Fruit fly (Drosophila melanogaster) whole organism, prepupa: ENCODE results near the gene mio.

Experiments
- Blimp-1 ChIP-seq: fragments of 200-800 bp; sonication (Bioruptor generic); optimal IDR thresholded peaks from 3 replicates; lab custom pipeline; 2017; ENCODE audit warnings: missing biosample characterization, missing genetic modification characterization, mild to moderate bottlenecking, moderate library complexity, missing genetic modification reagents
- CG11294 ChIP-seq: fragments of 200-800 bp; sonication (Bioruptor generic); IDR thresholded peaks from 2 replicates; pipeline ENCODE4 v1.3.6; 2022; ENCODE audit warnings: missing biosample characterization, missing genetic modification characterization
- CG11762 ChIP-seq: fragments of 200-800 bp; sonication (Bioruptor generic); optimal IDR thresholded peaks from 3 replicates; lab custom pipeline; 2016; ENCODE audit warnings: missing biosample characterization, missing genetic modification characterization; ENCODE audit not compliant: insufficient read depth
- CG11902 ChIP-seq: fragments of 200-800 bp; sonication (Bioruptor generic); optimal IDR thresholded peaks from 3 replicates; lab custom pipeline; 2016; ENCODE audit warnings: missing biosample characterization, missing genetic modification characterization
- CG1621 ChIP-seq: fragments of 200-800 bp; sonication (Bioruptor generic); optimal IDR thresholded peaks from 3 replicates; lab custom pipeline; 2018; ENCODE audit warnings: missing biosample characterization, mild to moderate bottlenecking, missing genetic modification characterization
- CG16779 ChIP-seq: fragments of 200-800 bp; sonication (Bioruptor generic); optimal IDR thresholded peaks from 3 replicates; lab custom pipeline; 2017; ENCODE audit warnings: missing biosample characterization, mild to moderate bottlenecking, missing genetic modification characterization
- CG3032 ChIP-seq: fragments of 200-800 bp; optimal IDR thresholded peaks from 2 replicates; lab custom pipeline; 2019; ENCODE audit warnings: missing biosample characterization, mild to moderate bottlenecking, missing genetic modification characterization, moderate library complexity
- CG31627 ChIP-seq: fragments of 200-800 bp; sonication (Bioruptor generic); optimal IDR thresholded peaks from 3 replicates; lab custom pipeline; 2016; ENCODE audit warnings: missing biosample characterization, missing genetic modification characterization
- CG32006 ChIP-seq: fragments of 200-800 bp; sonication (Bioruptor generic); optimal IDR thresholded peaks from 3 replicates; lab custom pipeline; 2017; ENCODE audit warnings: missing biosample characterization, mild to moderate bottlenecking, missing genetic modification characterization
- CG34406 ChIP-seq: fragments of 200-800 bp; sonication (Bioruptor generic); optimal IDR thresholded peaks from 3 replicates; lab custom pipeline; 2016; ENCODE audit warnings: missing biosample characterization, missing genetic modification characterization
- CG3919 ChIP-seq: fragments of 200-800 bp; sonication (Bioruptor generic); optimal IDR thresholded peaks from 3 replicates; lab custom pipeline; 2016; ENCODE audit warnings: missing biosample characterization, missing genetic modification characterization
- CG4318 ChIP-seq: fragments of 200-800 bp; sonication (Bioruptor generic); optimal IDR thresholded peaks from 3 replicates; lab custom pipeline; 2017; ENCODE audit warnings: missing biosample characterization, mild to moderate bottlenecking, missing genetic modification characterization
- CG6163 ChIP-seq: fragments of 200-800 bp; sonication (Bioruptor generic); IDR thresholded peaks from 3 replicates; pipeline ENCODE4 v1.3.6; 2022; ENCODE audit warnings: missing biosample characterization, missing genetic modification characterization
- CG6276 ChIP-seq: fragments of 200-800 bp; sonication (Bioruptor generic); optimal IDR thresholded peaks from 2 replicates; lab custom pipeline; 2017; ENCODE audit warnings: missing biosample characterization, mild to moderate bottlenecking, missing genetic modification characterization
- CG6792 ChIP-seq: fragments of 200-800 bp; sonication (Bioruptor generic); optimal IDR thresholded peaks from 3 replicates; lab custom pipeline; 2016; ENCODE audit warnings: missing biosample characterization, missing genetic modification characterization
- CG6808 ChIP-seq: fragments of 200-800 bp; sonication (Bioruptor generic); optimal IDR thresholded peaks from 3 replicates; lab custom pipeline; 2017; ENCODE audit warnings: missing biosample characterization, missing genetic modification characterization, mild to moderate bottlenecking, moderate library complexity, missing genetic modification reagents
- CG6854 ChIP-seq: fragments of 200-800 bp; sonication (Bioruptor generic); optimal IDR thresholded peaks from 2 replicates; lab custom pipeline; 2017; ENCODE audit warnings: missing biosample characterization, mild to moderate bottlenecking, missing genetic modification characterization
- CG8119 ChIP-seq: fragments of 200-800 bp; sonication (Bioruptor generic); IDR thresholded peaks from 3 replicates; pipeline ENCODE4 v1.3.6; 2022; ENCODE audit warnings: missing biosample characterization, missing genetic modification characterization
- CG8319 ChIP-seq: fragments of 200-800 bp; sonication (Bioruptor generic); optimal IDR thresholded peaks from 3 replicates; lab custom pipeline; 2016; ENCODE audit warnings: missing biosample characterization, missing genetic modification characterization
- CG8632 ChIP-seq: fragments of 200-800 bp; sonication (Bioruptor generic); optimal IDR thresholded peaks from 3 replicates; lab custom pipeline; 2016; ENCODE audit warnings: missing biosample characterization, missing genetic modification characterization
- Eip78C ChIP-seq: fragments of 200-800 bp; sonication (Bioruptor generic); peaks from one replicate; lab custom pipeline; 2016; ENCODE audit warnings: missing biosample characterization, missing genetic modification characterization
- Eip93F ChIP-seq: fragments of 200-800 bp; sonication (Bioruptor generic); optimal IDR thresholded peaks from 2 replicates; lab custom pipeline; 2016; ENCODE audit warnings: missing biosample characterization, mild to moderate bottlenecking, missing genetic modification characterization
- Ets21C ChIP-seq: fragments of 200-800 bp; sonication (Bioruptor generic); optimal IDR thresholded peaks from 3 replicates; lab custom pipeline; 2016; ENCODE audit warnings: missing biosample characterization, missing genetic modification characterization
- Ets96B ChIP-seq: fragments of 200-800 bp; optimal IDR thresholded peaks from 2 replicates; lab custom pipeline; 2019; ENCODE audit warnings: missing biosample characterization, mild to moderate bottlenecking, missing genetic modification characterization, moderate library complexity
- Hr38 ChIP-seq: sonication (Bioruptor generic); optimal IDR thresholded peaks from 2 replicates; lab custom pipeline; 2016; ENCODE audit warnings: missing biosample characterization, missing genetic modification characterization
- Hr39 ChIP-seq: fragments of 200-800 bp; sonication (Bioruptor generic); optimal IDR thresholded peaks from 2 replicates; lab custom pipeline; 2016; ENCODE audit warnings: missing biosample characterization, missing genetic modification characterization
- Hr4 ChIP-seq: fragments of 200-800 bp; sonication (Bioruptor generic); optimal IDR thresholded peaks from 3 replicates; lab custom pipeline; 2016; ENCODE audit warnings: missing biosample characterization, missing genetic modification characterization
- Lpt ChIP-seq: fragments of 200-800 bp; sonication (Bioruptor generic); optimal IDR thresholded peaks from 3 replicates; lab custom pipeline; 2016; ENCODE audit warnings: missing biosample characterization, missing genetic modification characterization
- Met ChIP-seq: fragments of 200-800 bp; sonication (Bioruptor generic); optimal IDR thresholded peaks from 3 replicates; lab custom pipeline; 2016; ENCODE audit warnings: missing biosample characterization, missing genetic modification characterization
- OdsH ChIP-seq: fragments of 200-800 bp; sonication (Bioruptor generic); optimal IDR thresholded peaks from 3 replicates; lab custom pipeline; 2016; ENCODE audit warnings: missing biosample characterization, missing genetic modification characterization
- Smox ChIP-seq: fragments of 200-800 bp; sonication (Bioruptor generic); optimal IDR thresholded peaks from 3 replicates; lab custom pipeline; 2016; ENCODE audit warnings: missing biosample characterization, missing genetic modification characterization
- Sox102F ChIP-seq: fragments of 200-800 bp; sonication (Bioruptor generic); optimal IDR thresholded peaks from 2 replicates; lab custom pipeline; 2016; ENCODE audit warnings: missing biosample characterization, mild to moderate bottlenecking, missing genetic modification characterization
- Sox14 ChIP-seq: fragments of 200-800 bp; sonication (Bioruptor generic); optimal IDR thresholded peaks from 3 replicates; lab custom pipeline; 2016; ENCODE audit warnings: missing biosample characterization, missing genetic modification characterization
- Sox15 ChIP-seq: fragments of 200-800 bp; sonication (Bioruptor generic); optimal IDR thresholded peaks from 3 replicates; lab custom pipeline; 2016; ENCODE audit warnings: missing biosample characterization, missing genetic modification characterization
- acj6 ChIP-seq: fragments of 200-800 bp; sonication (Bioruptor generic); optimal IDR thresholded peaks from 3 replicates; lab custom pipeline; 2016; ENCODE audit warnings: missing biosample characterization, missing genetic modification characterization
- dac ChIP-seq: fragments of 200-800 bp; sonication (Bioruptor generic); optimal IDR thresholded peaks from 2 replicates; lab custom pipeline; 2017; ENCODE audit warnings: missing biosample characterization, mild to moderate bottlenecking, missing genetic modification characterization
- dsx ChIP-seq: fragments of 200-800 bp; optimal IDR thresholded peaks from 3 replicates; lab custom pipeline; 2019; ENCODE audit warnings: missing biosample characterization, mild to moderate bottlenecking, missing genetic modification characterization, moderate library complexity; ENCODE audit not compliant: poor library complexity, severe bottlenecking
- eg ChIP-seq: fragments of 200-800 bp; sonication (Bioruptor generic); IDR thresholded peaks from 3 replicates; pipeline ENCODE4 v1.3.6; 2022; ENCODE audit warnings: missing biosample characterization, missing genetic modification characterization
- esn ChIP-seq: fragments of 200-800 bp; sonication (Bioruptor generic); optimal IDR thresholded peaks from 2 replicates; lab custom pipeline; 2016; ENCODE audit warnings: missing biosample characterization, mild to moderate bottlenecking, missing genetic modification characterization, moderate library complexity
- fd85E ChIP-seq: fragments of 200-800 bp; sonication (Bioruptor generic); optimal IDR thresholded peaks from 3 replicates; lab custom pipeline; 2016; ENCODE audit warnings: missing biosample characterization, missing genetic modification characterization
- fkh ChIP-seq: fragments of 200-800 bp; sonication (Bioruptor generic); optimal IDR thresholded peaks from 3 replicates; lab custom pipeline; 2017; ENCODE audit warnings: missing biosample characterization, mild to moderate bottlenecking, missing genetic modification characterization, moderate library complexity
- lz ChIP-seq: fragments of 200-800 bp; sonication (Bioruptor generic); optimal IDR thresholded peaks from 3 replicates; lab custom pipeline; 2016; ENCODE audit warnings: missing biosample characterization, missing genetic modification characterization
- net ChIP-seq: fragments of 200-800 bp; sonication (Bioruptor generic); optimal IDR thresholded peaks from 3 replicates; lab custom pipeline; 2016; ENCODE audit warnings: missing biosample characterization, missing genetic modification characterization
- pdm3 ChIP-seq: fragments of 200-800 bp; sonication (Bioruptor generic); optimal IDR thresholded peaks from 3 replicates; lab custom pipeline; 2016; ENCODE audit warnings: missing biosample characterization, missing genetic modification characterization
- salr ChIP-seq, 2 experiments: fragments of 200-800 bp; sonication (Bioruptor generic); optimal IDR thresholded peaks; 3 replicates each; lab custom pipeline; 2016 to 2018; ENCODE audit warnings: missing biosample characterization in 2 of 2, missing genetic modification characterization in 2 of 2, mild to moderate bottlenecking in 1 of 2
- ss ChIP-seq, 2 experiments: fragments of 200-800 bp; sonication (Bioruptor generic); optimal IDR thresholded peaks; 2 replicates in 1 of 2; 3 replicates in 1 of 2; lab custom pipeline; 2017 to 2018; ENCODE audit warnings: mild to moderate bottlenecking in 2 of 2, missing biosample characterization in 2 of 2, missing genetic modification characterization in 2 of 2, moderate library complexity in 1 of 2
- svp ChIP-seq: fragments of 200-800 bp; sonication (Bioruptor generic); peaks from one replicate; lab custom pipeline; 2016; ENCODE audit warnings: missing biosample characterization, missing genetic modification characterization
- vri ChIP-seq: fragments of 200-800 bp; sonication (Bioruptor generic); optimal IDR thresholded peaks from 3 replicates; lab custom pipeline; 2016; ENCODE audit warnings: missing biosample characterization, mild to moderate bottlenecking, missing genetic modification characterization

Gene mio

dm6 chr2L:2198119-2198494, 19.0 kb upstream of the mio start:
- no peak for TF ChIP-seq CG8632 (GFP tag; lab: Kevin White, UChicago)
- peak; percentile 3 for TF ChIP-seq esn (GFP tag; lab: Kevin White, UChicago)

- peak; percentile 97 for TF ChIP-seq Ets96B
- no peak for TF ChIP-seq CG6163
- TF ChIP-seq CG8119 = no peak
- peak; percentile 96 for TF ChIP-seq CG6276 (GFP tag; lab: Kevin White, UChicago)
- peak; percentile 94 for TF ChIP-seq CG16779 (tag; lab: Kevin White, UChicago)
- TF ChIP-seq vri (GFP tag; lab: Kevin White, UChicago) = peak; percentile 100
- TF ChIP-seq CG11294 (GFP tag; lab: Robert Waterston, UW) = no peak
- peak; percentile 97 for TF ChIP-seq net
- TF ChIP-seq Eip93F (GFP tag; lab: Kevin White, UChicago) = no peak
- TF ChIP-seq CG31627 (GFP tag; lab: Kevin White, UChicago) = peak; percentile 99
- peak; percentile 99 for TF ChIP-seq Sox14
- peak; percentile 98 for TF ChIP-seq CG32006 (GFP tag; lab: Kevin White, UChicago)
- peak; percentile 99 for TF ChIP-seq lz
- TF ChIP-seq Sox15 = peak; percentile 98
- peak; percentile 90 for TF ChIP-seq Blimp-1
- TF ChIP-seq CG6854 (GFP tag; lab: Kevin White, UChicago) = peak; percentile 95
- peak; percentile 79 for TF ChIP-seq fkh (GFP tag; lab: Kevin White, UChicago)
- peak; percentile 92 for TF ChIP-seq fd85E
- peak; percentile 99 for TF ChIP-seq Sox102F (GFP tag; lab: Kevin White, UChicago)
- peak; percentile 92 for TF ChIP-seq dac (GFP tag; lab: Kevin White, UChicago)
- peak; percentile 99 for TF ChIP-seq CG3919 (GFP tag; lab: Kevin White, UChicago)
- peak; percentile 99 for TF ChIP-seq esn (GFP tag; lab: Kevin White, UChicago)
- peak; percentile 99 for TF ChIP-seq Eip78C (GFP tag; lab: Kevin White, UChicago)
- peak; percentile 94 for TF ChIP-seq CG1621
- peak; percentile 98 for TF ChIP-seq CG34406 (GFP tag; lab: Kevin White, UChicago)
- TF ChIP-seq acj6 (GFP tag; lab: Kevin White, UChicago) = peak; percentile 99
- peak; percentile 94 to 98 for TF ChIP-seq salr (GFP tag; optimal IDR thresholded peaks at IDR 0.05; lab: Kevin White, UChicago)
- peak; percentile 92 to 93 for TF ChIP-seq ss (GFP tag; optimal IDR thresholded peaks at IDR 0.05; lab: Kevin White, UChicago)
- TF ChIP-seq Lpt = peak; percentile 97
- peak; percentile 99 for TF ChIP-seq Smox (GFP tag; lab: Kevin White, UChicago)
- TF ChIP-seq Hr4 = peak; percentile 98
- peak; percentile 94 for TF ChIP-seq dsx
- TF ChIP-seq svp (GFP tag; lab: Kevin White, UChicago) = peak; percentile 99
- peak; percentile 51 for TF ChIP-seq Hr38 (GFP tag; lab: Kevin White, UChicago)
- peak; percentile 97 for TF ChIP-seq CG3032 (tag; lab: Kevin White, UChicago)
- TF ChIP-seq CG8632 (GFP tag; lab: Kevin White, UChicago) = peak; percentile 97
- peak; percentile 94 for TF ChIP-seq CG6808 (GFP tag; lab: Kevin White, UChicago)
- peak; percentile 98 for TF ChIP-seq CG11762 (GFP tag; lab: Kevin White, UChicago)
- TF ChIP-seq Ets21C (GFP tag; lab: Kevin White, UChicago) = peak; percentile 98
- TF ChIP-seq pdm3 (GFP tag; lab: Kevin White, UChicago) = peak; percentile 99
- TF ChIP-seq OdsH = peak; percentile 98
- TF ChIP-seq eg (GFP tag; lab: Robert Waterston, UW) = no peak
- peak; percentile 98 for TF ChIP-seq CG8319 (GFP tag; lab: Kevin White, UChicago)
- TF ChIP-seq CG11902 (GFP tag; lab: Kevin White, UChicago) = peak; percentile 98
- peak; percentile 95 for TF ChIP-seq CG4318 (GFP tag; lab: Kevin White, UChicago)
- TF ChIP-seq CG6792 (GFP tag; lab: Kevin White, UChicago) = peak; percentile 98
- peak; percentile 99 for TF ChIP-seq Met (GFP tag; lab: Kevin White, UChicago)
- TF ChIP-seq Hr39 = peak; percentile 99
Observed at dm6 chr2L:2198613-2199432, 18.3 kb upstream of the mio start.
